Worm (Caenorhabditis elegans) whole organism, L4 larva: ENCODE results near the gene snrp-3.

Source experiments
- ZK337.2 ChIP-seq: fragments of 200-800 bp; sonication (Bioruptor generic); IDR thresholded peaks from 2 replicates; pipeline ENCODE4 v1.3.6; 2022; ENCODE audit warnings: missing genetic modification reagents, missing genetic modification characterization, missing compliant biosample characterization
- lsy-2 ChIP-seq, 2 experiments: fragments of 150-350 bp in 1 of 2; sonication (generic microtip) in 1 of 2; optimal IDR thresholded peaks; 2 replicates each; lab custom pipeline; 2014 to 2017; ENCODE audit warnings: missing biosample characterization in 2 of 2, missing genetic modification characterization in 2 of 2
- nhr-102 ChIP-seq: sonication (generic microtip); optimal IDR thresholded peaks from 2 replicates; lab custom pipeline; 2016; ENCODE audit warnings: mild to moderate bottlenecking, missing genetic modification characterization, moderate library complexity, missing compliant biosample characterization
- nhr-11 ChIP-seq: fragments of 150-350 bp; optimal IDR thresholded peaks from 2 replicates; lab custom pipeline; 2014; ENCODE audit warnings: missing biosample characterization, missing genetic modification characterization
- nhr-237 ChIP-seq: sonication (generic microtip); optimal IDR thresholded peaks from 2 replicates; lab custom pipeline; 2017; ENCODE audit warnings: missing biosample characterization, missing genetic modification characterization
- pha-4 ChIP-seq, 2 experiments: fragments of 150-350 bp in 1 of 2; fragments of 200-800 bp in 1 of 2; sonication (Bioruptor generic) in 1 of 2; IDR thresholded peaks in 1 of 2; optimal IDR thresholded peaks in 1 of 2; 2 replicates each; pipeline versions ENCODE4 v1.3.6 to Lab custom; 2014 to 2022; ENCODE audit warnings: missing genetic modification characterization in 2 of 2, missing genetic modification reagents in 2 of 2, missing biosample characterization in 1 of 2, missing compliant biosample characterization in 1 of 2
- snpc-4 ChIP-seq: fragments of 150-350 bp; optimal IDR thresholded peaks from 2 replicates; lab custom pipeline; 2014; ENCODE audit warnings: missing biosample characterization, missing genetic modification characterization
- ztf-11 ChIP-seq: fragments of 150-350 bp; optimal IDR thresholded peaks from 2 replicates; lab custom pipeline; 2014; ENCODE audit warnings: missing biosample characterization, missing genetic modification characterization

DNA sequence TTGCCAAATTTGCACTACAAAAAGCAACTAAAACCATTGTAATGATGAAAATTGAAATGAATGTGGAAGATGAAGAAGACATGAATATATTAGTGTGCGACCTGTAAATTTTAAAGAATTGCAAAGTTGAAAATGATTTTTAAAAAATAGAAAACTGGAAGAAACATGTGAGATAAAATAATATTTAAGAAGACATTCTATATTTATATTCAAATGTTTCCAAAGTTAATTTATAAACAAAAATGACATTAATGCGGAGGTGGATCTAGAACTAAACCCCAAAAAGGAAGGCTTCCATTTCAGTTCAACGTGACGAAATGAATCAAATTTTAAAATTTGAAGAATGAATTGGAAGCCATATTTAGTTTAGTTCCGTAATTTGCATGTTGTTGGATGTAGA lies 8.4 kb downstream of the snrp-3 start, which contains the start of gene nlp-60:
- TF ChIP-seq lsy-2 (tag; optimal IDR thresholded peaks at IDR 0.05; lab: Kevin White, UChicago) (no peak), pha-4 (GFP tag; IDR thresholded peaks at IDR 0.05; lab: Robert Waterston, UW) (no peak), pha-4 (tag; optimal IDR thresholded peaks at IDR 0.05; lab: Kevin White, UChicago) (no peak), ZK337.2 (GFP tag; lab: Robert Waterston, UW) (no peak), snpc-4 (no peak), nhr-102 (no peak), ztf-11 (tag; lab: Kevin White, UChicago) (no peak), nhr-11 (tag; lab: Kevin White, UChicago) (no peak), nhr-237 (tag; lab: Kevin White, UChicago) (no peak)
